Worm (Caenorhabditis elegans) whole organism, late embryonic: ENCODE measurements around the gene prmn-1.
A peak's percentile ranks its signal among the peaks of the same experiment; 100 is the strongest.

Experiments
- C38D4.7 ChIP-seq: fragments of 200-800 bp; sonication (Bioruptor generic); optimal IDR thresholded peaks from 2 replicates; lab custom pipeline; 2018; ENCODE audit warnings: mild to moderate bottlenecking, missing genetic modification characterization, moderate library complexity, missing compliant biosample characterization
- K02D7.2 ChIP-seq: sonication (generic microtip); optimal IDR thresholded peaks from 2 replicates; lab custom pipeline; 2017; ENCODE audit warnings: mild to moderate bottlenecking, missing genetic modification characterization, missing compliant biosample characterization
- T23F11.4 ChIP-seq: fragments of 200-800 bp; sonication (Bioruptor generic); optimal IDR thresholded peaks from 2 replicates; lab custom pipeline; 2018; ENCODE audit warnings: mild to moderate bottlenecking, missing genetic modification characterization, missing compliant biosample characterization
- ahr-1 ChIP-seq: sonication (generic microtip); optimal IDR thresholded peaks from 2 replicates; lab custom pipeline; 2016; ENCODE audit warnings: missing genetic modification characterization, missing compliant biosample characterization
- ama-1 ChIP-seq: fragments of 150-350 bp; optimal IDR thresholded peaks from 2 replicates; lab custom pipeline; 2014
- ceh-18 ChIP-seq: sonication (generic microtip); optimal IDR thresholded peaks from 2 replicates; lab custom pipeline; 2016; ENCODE audit warnings: missing genetic modification characterization, missing compliant biosample characterization
- ceh-19 ChIP-seq: fragments of 200-800 bp; sonication (Bioruptor generic); optimal IDR thresholded peaks from 2 replicates; lab custom pipeline; 2018; ENCODE audit warnings: mild to moderate bottlenecking, missing genetic modification characterization, missing compliant biosample characterization
- ceh-2 ChIP-seq: sonication (generic microtip); optimal IDR thresholded peaks from 2 replicates; lab custom pipeline; 2016; ENCODE audit warnings: missing genotype, missing genetic modification characterization, missing compliant biosample characterization
- ceh-31 ChIP-seq: sonication (generic microtip); optimal IDR thresholded peaks from 2 replicates; lab custom pipeline; 2016; ENCODE audit warnings: missing genetic modification characterization, missing compliant biosample characterization
- ceh-34 ChIP-seq: sonication (generic microtip); optimal IDR thresholded peaks from 2 replicates; lab custom pipeline; 2016; ENCODE audit warnings: mild to moderate bottlenecking, missing genetic modification characterization, missing compliant biosample characterization
- ceh-48 ChIP-seq: sonication (generic microtip); optimal IDR thresholded peaks from 2 replicates; lab custom pipeline; 2016; ENCODE audit warnings: missing genetic modification characterization, inconsistent platforms, missing compliant biosample characterization
- che-1 ChIP-seq: sonication (generic microtip); optimal IDR thresholded peaks from 2 replicates; lab custom pipeline; 2016; ENCODE audit warnings: mild to moderate bottlenecking, missing genetic modification characterization, missing compliant biosample characterization
- fkh-10 ChIP-seq: fragments of 150-350 bp; optimal IDR thresholded peaks from 2 replicates; lab custom pipeline; 2014; ENCODE audit warnings: missing biosample characterization, missing genetic modification reagents, missing genetic modification characterization
- fkh-6 ChIP-seq: sonication (generic microtip); optimal IDR thresholded peaks from 2 replicates; lab custom pipeline; 2016; ENCODE audit warnings: missing genetic modification characterization, missing compliant biosample characterization
- hlh-30 ChIP-seq: sonication (generic microtip); optimal IDR thresholded peaks from 2 replicates; lab custom pipeline; 2017; ENCODE audit warnings: antibody characterized with exemption, missing genetic modification characterization, missing compliant biosample characterization; ENCODE audit not compliant: insufficient read depth
- madf-2 ChIP-seq: sonication (generic microtip); optimal IDR thresholded peaks from 2 replicates; lab custom pipeline; 2017; ENCODE audit warnings: missing genetic modification characterization, missing compliant biosample characterization
- mec-3 ChIP-seq: sonication (generic microtip); optimal IDR thresholded peaks from 2 replicates; lab custom pipeline; 2016; ENCODE audit warnings: borderline replicate concordance, missing genetic modification characterization, missing compliant biosample characterization
- nhr-232 ChIP-seq: sonication (generic microtip); optimal IDR thresholded peaks from 2 replicates; lab custom pipeline; 2016; ENCODE audit warnings: missing genetic modification characterization, missing compliant biosample characterization
- npax-4 ChIP-seq: sonication (generic microtip); optimal IDR thresholded peaks from 2 replicates; lab custom pipeline; 2016; ENCODE audit warnings: missing genetic modification characterization, missing compliant biosample characterization
- odd-2 ChIP-seq: sonication (generic microtip); optimal IDR thresholded peaks from 2 replicates; lab custom pipeline; 2017; ENCODE audit warnings: antibody characterized with exemption, mild to moderate bottlenecking, missing genetic modification characterization, missing compliant biosample characterization
- pat-9 ChIP-seq: fragments of 200-800 bp; sonication (Bioruptor generic); optimal IDR thresholded peaks from 2 replicates; lab custom pipeline; 2018; ENCODE audit warnings: mild to moderate bottlenecking, missing genetic modification characterization, moderate library complexity, missing compliant biosample characterization
- pha-2 ChIP-seq: sonication (generic microtip); optimal IDR thresholded peaks from 2 replicates; lab custom pipeline; 2017; ENCODE audit warnings: mild to moderate bottlenecking, missing genetic modification characterization, missing compliant biosample characterization
- pqm-1 ChIP-seq: sonication (generic microtip); optimal IDR thresholded peaks from 2 replicates; lab custom pipeline; 2016; ENCODE audit warnings: missing genetic modification characterization, missing compliant biosample characterization
- ref-2 ChIP-seq: sonication (generic microtip); optimal IDR thresholded peaks from 2 replicates; lab custom pipeline; 2016; ENCODE audit warnings: missing genetic modification characterization, missing compliant biosample characterization
- rnt-1 ChIP-seq: sonication (generic microtip); optimal IDR thresholded peaks from 2 replicates; lab custom pipeline; 2016; ENCODE audit warnings: missing genetic modification characterization, missing compliant biosample characterization
- sdc-2 ChIP-seq: sonication (generic microtip); optimal IDR thresholded peaks from 2 replicates; lab custom pipeline; 2016; ENCODE audit warnings: missing genotype, missing genetic modification characterization, missing compliant biosample characterization
- tbx-2 ChIP-seq: sonication (generic microtip); optimal IDR thresholded peaks from 2 replicates; lab custom pipeline; 2016; ENCODE audit warnings: missing genetic modification characterization, missing compliant biosample characterization
- ttx-3 ChIP-seq: sonication (generic microtip); optimal IDR thresholded peaks from 2 replicates; lab custom pipeline; 2016; ENCODE audit warnings: missing genetic modification reagents, missing genetic modification characterization, missing compliant biosample characterization
- unc-42 ChIP-seq: sonication (generic microtip); optimal IDR thresholded peaks from 2 replicates; lab custom pipeline; 2016; ENCODE audit warnings: missing genotype, missing genetic modification characterization, missing compliant biosample characterization
- unc-55 ChIP-seq: sonication (generic microtip); optimal IDR thresholded peaks from 2 replicates; lab custom pipeline; 2017; ENCODE audit warnings: missing biosample characterization, missing genetic modification reagents, missing genetic modification characterization
- unc-86 ChIP-seq: sonication (generic microtip); optimal IDR thresholded peaks from 2 replicates; lab custom pipeline; 2016; ENCODE audit warnings: missing genetic modification characterization, missing compliant biosample characterization
- zip-5 ChIP-seq: sonication (generic microtip); optimal IDR thresholded peaks from 2 replicates; lab custom pipeline; 2016; ENCODE audit warnings: missing genetic modification characterization, missing compliant biosample characterization
- ztf-16 ChIP-seq: sonication (generic microtip); optimal IDR thresholded peaks from 2 replicates; lab custom pipeline; 2017; ENCODE audit warnings: missing genetic modification characterization, missing compliant biosample characterization

Gene prmn-1

ce11 chrX:11351856-11352255 is 33.0 kb upstream of the prmn-1 start, which contains the start of gene pgp-3:
TSS of gene pgp-3 (plus strand) at chrX:11352156.
- TF ChIP-seq pha-2 (tag; lab: Kevin White, UChicago) (no peak), T23F11.4 (GFP tag; lab: Kevin White, UChicago) (no peak), hlh-30 (tag; lab: Kevin White, UChicago) (no peak)

DNA sequence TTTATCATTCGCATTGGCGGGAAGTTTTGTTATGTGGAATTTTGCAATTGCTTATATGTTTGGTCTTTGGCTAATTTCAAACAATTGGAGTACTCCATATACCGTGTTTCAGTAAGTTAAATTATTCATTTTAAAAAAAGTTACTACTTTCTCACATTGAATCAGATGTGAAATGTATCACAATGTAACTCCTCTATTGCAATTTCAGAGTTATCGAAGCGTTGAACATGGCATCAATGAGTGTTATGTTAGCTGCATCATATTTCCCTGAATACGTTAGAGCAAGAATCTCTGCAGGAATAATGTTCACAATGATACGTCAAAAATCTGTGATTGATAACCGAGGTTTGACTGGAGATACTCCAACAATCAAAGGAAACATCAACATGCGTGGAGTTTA is 29.0 kb upstream of the prmn-1 start:
- no peak for TF ChIP-seq sdc-2 (tag; lab: Kevin White, UChicago)
- TF ChIP-seq fkh-10 (GFP tag; lab: Kevin White, UChicago) = no peak
- no peak for TF ChIP-seq pat-9 (tag; lab: Kevin White, UChicago)
- TF ChIP-seq npax-4 (tag; lab: Kevin White, UChicago) = no peak

ce11 chrX:11357516-11357915 is 27.4 kb upstream of the prmn-1 start, which contains the start of gene pgp-4:
TSS of gene pgp-4 (plus strand) at chrX:11357816.
- TF ChIP-seq fkh-6 (tag; lab: Kevin White, UChicago) (no peak), T23F11.4 (GFP tag; lab: Kevin White, UChicago) (no peak), sdc-2 (tag; lab: Kevin White, UChicago) (no peak), npax-4 (tag; lab: Kevin White, UChicago) (no peak)
- TF ChIP-seq, all 69 proteins: peak for 0

DNA sequence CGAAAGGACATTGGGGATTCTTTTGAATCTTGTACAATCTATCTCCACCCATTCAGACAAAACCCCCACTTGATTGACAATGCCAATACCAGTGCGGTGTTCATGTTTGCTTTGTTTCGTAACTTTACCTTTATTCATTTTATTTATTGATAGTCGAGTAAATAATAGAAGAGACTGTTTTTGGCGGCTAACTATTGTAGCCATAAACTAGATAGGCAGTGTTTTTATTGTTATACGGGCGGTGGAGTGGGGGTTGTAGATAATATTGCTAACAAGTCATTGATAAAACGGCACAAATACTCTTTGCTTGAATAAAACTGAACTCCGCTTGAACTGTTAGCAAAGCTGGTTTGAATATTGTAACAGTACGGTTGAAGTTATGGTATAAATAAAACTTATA is 20.0 kb upstream of the prmn-1 start:
- TF ChIP-seq nhr-232 (no peak), odd-2 (tag; lab: Kevin White, UChicago) (no peak), C38D4.7 (no peak), ceh-19 (GFP tag; lab: Kevin White, UChicago) (no peak), ztf-16 (no peak), ttx-3 (tag; lab: Kevin White, UChicago) (no peak), sdc-2 (tag; lab: Kevin White, UChicago) (no peak), K02D7.2 (tag; lab: Kevin White, UChicago) (no peak), ceh-2 (tag; lab: Kevin White, UChicago) (no peak), fkh-10 (GFP tag; lab: Kevin White, UChicago) (no peak), ceh-18 (tag; lab: Kevin White, UChicago) (no peak), unc-86 (tag; lab: Kevin White, UChicago) (no peak), ahr-1 (tag; lab: Kevin White, UChicago) (no peak), zip-5 (no peak), mec-3 (tag; lab: Kevin White, UChicago) (no peak), hlh-30 (tag; lab: Kevin White, UChicago) (no peak)
- TF ChIP-seq, all 69 proteins: peak for 0

- TF ChIP-seq ceh-48 (tag; lab: Kevin White, UChicago) (peak; percentile 38), ceh-34 (tag; lab: Kevin White, UChicago) (no peak), ref-2 (tag; lab: Kevin White, UChicago) (peak; percentile 10)
Measured at ce11 chrX:11365995-11366394, 18.9 kb upstream of the prmn-1 start.

DNA sequence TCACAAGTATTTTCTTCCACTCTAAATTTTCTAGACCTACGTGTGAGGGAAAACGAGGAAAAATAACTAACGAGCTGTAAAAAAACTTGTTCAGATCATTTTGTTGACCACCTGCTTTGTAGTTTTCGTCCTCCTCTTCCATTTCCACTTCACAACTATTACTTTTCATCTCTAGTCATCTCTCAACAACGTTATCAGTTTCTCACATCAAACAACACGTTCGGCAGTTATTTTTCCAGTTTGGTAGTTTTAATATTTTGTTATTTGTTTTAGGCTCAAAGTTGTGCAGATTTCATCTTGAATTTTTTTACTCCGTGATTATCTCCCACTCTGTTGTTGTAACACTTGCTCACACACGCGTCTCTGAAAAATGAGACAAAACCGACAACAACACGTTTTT is 17.8 kb upstream of the prmn-1 start:
- TF ChIP-seq ama-1 = no peak
- TF ChIP-seq madf-2 (tag; lab: Kevin White, UChicago) = no peak
- no peak for TF ChIP-seq fkh-6 (tag; lab: Kevin White, UChicago)
- no peak for TF ChIP-seq che-1
- no peak for TF ChIP-seq pqm-1 (tag; lab: Kevin White, UChicago)
- TF ChIP-seq unc-86 (tag; lab: Kevin White, UChicago) = no peak
- TF ChIP-seq, all 69 proteins: peak for 0

DNA sequence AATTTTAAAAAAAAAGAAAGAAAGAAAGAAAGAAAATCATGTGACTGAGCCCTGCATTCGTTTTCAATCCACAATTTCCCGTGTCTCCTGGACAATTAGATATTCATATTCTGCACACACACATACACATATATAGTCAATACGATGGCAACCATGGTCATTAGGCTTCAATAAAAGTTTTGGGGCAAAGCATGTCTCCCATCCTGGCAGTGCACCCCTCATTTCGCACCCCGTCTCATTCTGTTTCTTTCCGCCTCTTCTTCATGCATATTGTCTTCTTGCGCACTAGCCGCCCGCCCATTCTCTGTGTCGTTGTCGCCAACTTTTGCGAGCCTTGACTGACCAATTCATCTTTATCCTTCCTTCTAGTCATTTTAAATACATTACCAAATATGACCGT is 17.2 kb upstream of the prmn-1 start:
- TF ChIP-seq unc-42 (tag; lab: Kevin White, UChicago) = peak; percentile 78
- TF ChIP-seq ceh-31 (tag; lab: Kevin White, UChicago) = peak; percentile 67
- peak; percentile 2 for TF ChIP-seq unc-55
- TF ChIP-seq rnt-1 (tag; lab: Kevin White, UChicago) = no peak
- no peak for TF ChIP-seq che-1
- TF ChIP-seq tbx-2 (tag; lab: Kevin White, UChicago) = peak; percentile 25
- peak; percentile 26 for TF ChIP-seq ref-2 (tag; lab: Kevin White, UChicago)
- no peak for TF ChIP-seq pat-9 (tag; lab: Kevin White, UChicago)
